Fruit fly (Drosophila melanogaster) whole organism, prepupa: ENCODE data around the gene CG5235.

Experiments used
- CG10669 ChIP-seq: fragments of 200-800 bp; sonication (Bioruptor generic); optimal IDR thresholded peaks from 3 replicates; lab custom pipeline; 2018; ENCODE audit warnings: missing biosample characterization, mild to moderate bottlenecking, missing genetic modification characterization, moderate library complexity
- CG11294 ChIP-seq: fragments of 200-800 bp; sonication (Bioruptor generic); IDR thresholded peaks from 2 replicates; pipeline ENCODE4 v1.3.6; 2022; ENCODE audit warnings: missing biosample characterization, missing genetic modification characterization
- CG11762 ChIP-seq: fragments of 200-800 bp; sonication (Bioruptor generic); optimal IDR thresholded peaks from 3 replicates; lab custom pipeline; 2016; ENCODE audit warnings: missing biosample characterization, missing genetic modification characterization; ENCODE audit not compliant: insufficient read depth
- CG11902 ChIP-seq: fragments of 200-800 bp; sonication (Bioruptor generic); optimal IDR thresholded peaks from 3 replicates; lab custom pipeline; 2016; ENCODE audit warnings: missing biosample characterization, missing genetic modification characterization
- CG15336 ChIP-seq: fragments of 200-800 bp; sonication (Bioruptor generic); IDR thresholded peaks from 2 replicates; pipeline ENCODE4 v1.3.6; 2022; ENCODE audit warnings: missing biosample characterization, missing genetic modification characterization
- CG1621 ChIP-seq: fragments of 200-800 bp; sonication (Bioruptor generic); optimal IDR thresholded peaks from 3 replicates; lab custom pipeline; 2018; ENCODE audit warnings: missing biosample characterization, mild to moderate bottlenecking, missing genetic modification characterization
- CG16779 ChIP-seq: fragments of 200-800 bp; sonication (Bioruptor generic); optimal IDR thresholded peaks from 3 replicates; lab custom pipeline; 2017; ENCODE audit warnings: missing biosample characterization, mild to moderate bottlenecking, missing genetic modification characterization
- CG3032 ChIP-seq: fragments of 200-800 bp; optimal IDR thresholded peaks from 2 replicates; lab custom pipeline; 2019; ENCODE audit warnings: missing biosample characterization, mild to moderate bottlenecking, missing genetic modification characterization, moderate library complexity
- CG31627 ChIP-seq: fragments of 200-800 bp; sonication (Bioruptor generic); optimal IDR thresholded peaks from 3 replicates; lab custom pipeline; 2016; ENCODE audit warnings: missing biosample characterization, missing genetic modification characterization
- CG32006 ChIP-seq: fragments of 200-800 bp; sonication (Bioruptor generic); optimal IDR thresholded peaks from 3 replicates; lab custom pipeline; 2017; ENCODE audit warnings: missing biosample characterization, mild to moderate bottlenecking, missing genetic modification characterization
- CG34406 ChIP-seq: fragments of 200-800 bp; sonication (Bioruptor generic); optimal IDR thresholded peaks from 3 replicates; lab custom pipeline; 2016; ENCODE audit warnings: missing biosample characterization, missing genetic modification characterization
- CG3919 ChIP-seq: fragments of 200-800 bp; sonication (Bioruptor generic); optimal IDR thresholded peaks from 3 replicates; lab custom pipeline; 2016; ENCODE audit warnings: missing biosample characterization, missing genetic modification characterization
- CG6163 ChIP-seq: fragments of 200-800 bp; sonication (Bioruptor generic); IDR thresholded peaks from 3 replicates; pipeline ENCODE4 v1.3.6; 2022; ENCODE audit warnings: missing biosample characterization, missing genetic modification characterization
- CG6276 ChIP-seq: fragments of 200-800 bp; sonication (Bioruptor generic); optimal IDR thresholded peaks from 2 replicates; lab custom pipeline; 2017; ENCODE audit warnings: missing biosample characterization, mild to moderate bottlenecking, missing genetic modification characterization
- CG6792 ChIP-seq: fragments of 200-800 bp; sonication (Bioruptor generic); optimal IDR thresholded peaks from 3 replicates; lab custom pipeline; 2016; ENCODE audit warnings: missing biosample characterization, missing genetic modification characterization
- CG6808 ChIP-seq: fragments of 200-800 bp; sonication (Bioruptor generic); optimal IDR thresholded peaks from 3 replicates; lab custom pipeline; 2017; ENCODE audit warnings: missing biosample characterization, missing genetic modification characterization, mild to moderate bottlenecking, moderate library complexity, missing genetic modification reagents
- CG6854 ChIP-seq: fragments of 200-800 bp; sonication (Bioruptor generic); optimal IDR thresholded peaks from 2 replicates; lab custom pipeline; 2017; ENCODE audit warnings: missing biosample characterization, mild to moderate bottlenecking, missing genetic modification characterization
- CG7368 ChIP-seq: fragments of 200-800 bp; sonication (Bioruptor generic); optimal IDR thresholded peaks from 3 replicates; lab custom pipeline; 2016; ENCODE audit warnings: missing biosample characterization, missing genetic modification characterization
- CG8319 ChIP-seq: fragments of 200-800 bp; sonication (Bioruptor generic); optimal IDR thresholded peaks from 3 replicates; lab custom pipeline; 2016; ENCODE audit warnings: missing biosample characterization, missing genetic modification characterization
- CG9139 ChIP-seq: fragments of 200-800 bp; sonication (Bioruptor generic); optimal IDR thresholded peaks from 3 replicates; lab custom pipeline; 2017; ENCODE audit warnings: missing biosample characterization, mild to moderate bottlenecking, missing genetic modification characterization
- Eip75B ChIP-seq: fragments of 200-800 bp; sonication (Bioruptor generic); optimal IDR thresholded peaks from 3 replicates; lab custom pipeline; 2016; ENCODE audit warnings: missing biosample characterization, missing genetic modification characterization
- Eip78C ChIP-seq: fragments of 200-800 bp; sonication (Bioruptor generic); peaks from one replicate; lab custom pipeline; 2016; ENCODE audit warnings: missing biosample characterization, missing genetic modification characterization
- Eip93F ChIP-seq: fragments of 200-800 bp; sonication (Bioruptor generic); optimal IDR thresholded peaks from 2 replicates; lab custom pipeline; 2016; ENCODE audit warnings: missing biosample characterization, mild to moderate bottlenecking, missing genetic modification characterization
- Ets21C ChIP-seq: fragments of 200-800 bp; sonication (Bioruptor generic); optimal IDR thresholded peaks from 3 replicates; lab custom pipeline; 2016; ENCODE audit warnings: missing biosample characterization, missing genetic modification characterization
- Ets96B ChIP-seq: fragments of 200-800 bp; optimal IDR thresholded peaks from 2 replicates; lab custom pipeline; 2019; ENCODE audit warnings: missing biosample characterization, mild to moderate bottlenecking, missing genetic modification characterization, moderate library complexity
- Gug ChIP-seq: fragments of 200-800 bp; sonication (Bioruptor generic); IDR thresholded peaks from 2 replicates; pipeline ENCODE4 v1.3.6; 2022; ENCODE audit warnings: missing biosample characterization, missing genetic modification characterization
- Hr38 ChIP-seq: sonication (Bioruptor generic); optimal IDR thresholded peaks from 2 replicates; lab custom pipeline; 2016; ENCODE audit warnings: missing biosample characterization, missing genetic modification characterization
- Hr39 ChIP-seq: fragments of 200-800 bp; sonication (Bioruptor generic); optimal IDR thresholded peaks from 2 replicates; lab custom pipeline; 2016; ENCODE audit warnings: missing biosample characterization, missing genetic modification characterization
- Hr4 ChIP-seq: fragments of 200-800 bp; sonication (Bioruptor generic); optimal IDR thresholded peaks from 3 replicates; lab custom pipeline; 2016; ENCODE audit warnings: missing biosample characterization, missing genetic modification characterization
- Lpt ChIP-seq: fragments of 200-800 bp; sonication (Bioruptor generic); optimal IDR thresholded peaks from 3 replicates; lab custom pipeline; 2016; ENCODE audit warnings: missing biosample characterization, missing genetic modification characterization
- Met ChIP-seq: fragments of 200-800 bp; sonication (Bioruptor generic); optimal IDR thresholded peaks from 3 replicates; lab custom pipeline; 2016; ENCODE audit warnings: missing biosample characterization, missing genetic modification characterization
- OdsH ChIP-seq: fragments of 200-800 bp; sonication (Bioruptor generic); optimal IDR thresholded peaks from 3 replicates; lab custom pipeline; 2016; ENCODE audit warnings: missing biosample characterization, missing genetic modification characterization
- Smox ChIP-seq: fragments of 200-800 bp; sonication (Bioruptor generic); optimal IDR thresholded peaks from 3 replicates; lab custom pipeline; 2016; ENCODE audit warnings: missing biosample characterization, missing genetic modification characterization
- Sox14 ChIP-seq: fragments of 200-800 bp; sonication (Bioruptor generic); optimal IDR thresholded peaks from 3 replicates; lab custom pipeline; 2016; ENCODE audit warnings: missing biosample characterization, missing genetic modification characterization
- Sox15 ChIP-seq: fragments of 200-800 bp; sonication (Bioruptor generic); optimal IDR thresholded peaks from 3 replicates; lab custom pipeline; 2016; ENCODE audit warnings: missing biosample characterization, missing genetic modification characterization
- achi ChIP-seq: fragments of 200-800 bp; sonication (Bioruptor generic); optimal IDR thresholded peaks from 3 replicates; lab custom pipeline; 2016; ENCODE audit warnings: missing biosample characterization, missing genetic modification characterization
- acj6 ChIP-seq: fragments of 200-800 bp; sonication (Bioruptor generic); optimal IDR thresholded peaks from 3 replicates; lab custom pipeline; 2016; ENCODE audit warnings: missing biosample characterization, missing genetic modification characterization
- cyc ChIP-seq: fragments of 200-800 bp; sonication (Bioruptor generic); optimal IDR thresholded peaks from 3 replicates; lab custom pipeline; 2016; ENCODE audit warnings: missing biosample characterization, missing genetic modification characterization
- dsx ChIP-seq: fragments of 200-800 bp; optimal IDR thresholded peaks from 3 replicates; lab custom pipeline; 2019; ENCODE audit warnings: missing biosample characterization, mild to moderate bottlenecking, missing genetic modification characterization, moderate library complexity; ENCODE audit not compliant: poor library complexity, severe bottlenecking
- esn ChIP-seq: fragments of 200-800 bp; sonication (Bioruptor generic); optimal IDR thresholded peaks from 2 replicates; lab custom pipeline; 2016; ENCODE audit warnings: missing biosample characterization, mild to moderate bottlenecking, missing genetic modification characterization, moderate library complexity
- fd59A ChIP-seq: fragments of 200-800 bp; sonication (Bioruptor generic); optimal IDR thresholded peaks from 2 replicates; lab custom pipeline; 2017; ENCODE audit warnings: missing biosample characterization, mild to moderate bottlenecking, missing genetic modification characterization, missing genetic modification reagents
- fd85E ChIP-seq: fragments of 200-800 bp; sonication (Bioruptor generic); optimal IDR thresholded peaks from 3 replicates; lab custom pipeline; 2016; ENCODE audit warnings: missing biosample characterization, missing genetic modification characterization
- fkh ChIP-seq: fragments of 200-800 bp; sonication (Bioruptor generic); optimal IDR thresholded peaks from 3 replicates; lab custom pipeline; 2017; ENCODE audit warnings: missing biosample characterization, mild to moderate bottlenecking, missing genetic modification characterization, moderate library complexity
- lz ChIP-seq: fragments of 200-800 bp; sonication (Bioruptor generic); optimal IDR thresholded peaks from 3 replicates; lab custom pipeline; 2016; ENCODE audit warnings: missing biosample characterization, missing genetic modification characterization
- net ChIP-seq: fragments of 200-800 bp; sonication (Bioruptor generic); optimal IDR thresholded peaks from 3 replicates; lab custom pipeline; 2016; ENCODE audit warnings: missing biosample characterization, missing genetic modification characterization
- pdm3 ChIP-seq: fragments of 200-800 bp; sonication (Bioruptor generic); optimal IDR thresholded peaks from 3 replicates; lab custom pipeline; 2016; ENCODE audit warnings: missing biosample characterization, missing genetic modification characterization
- salr ChIP-seq, 2 experiments: fragments of 200-800 bp; sonication (Bioruptor generic); optimal IDR thresholded peaks; 3 replicates each; lab custom pipeline; 2016 to 2018; ENCODE audit warnings: missing biosample characterization in 2 of 2, missing genetic modification characterization in 2 of 2, mild to moderate bottlenecking in 1 of 2
- spab ChIP-seq: fragments of 200-800 bp; sonication (Bioruptor generic); optimal IDR thresholded peaks from 2 replicates; lab custom pipeline; 2017; ENCODE audit warnings: missing biosample characterization, mild to moderate bottlenecking, missing genetic modification characterization, missing genetic modification reagents
- ss ChIP-seq, 2 experiments: fragments of 200-800 bp; sonication (Bioruptor generic); optimal IDR thresholded peaks; 2 replicates in 1 of 2; 3 replicates in 1 of 2; lab custom pipeline; 2017 to 2018; ENCODE audit warnings: mild to moderate bottlenecking in 2 of 2, missing biosample characterization in 2 of 2, missing genetic modification characterization in 2 of 2, moderate library complexity in 1 of 2
- svp ChIP-seq: fragments of 200-800 bp; sonication (Bioruptor generic); peaks from one replicate; lab custom pipeline; 2016; ENCODE audit warnings: missing biosample characterization, missing genetic modification characterization
- topi ChIP-seq: fragments of 200-800 bp; sonication (Bioruptor generic); optimal IDR thresholded peaks from 3 replicates; lab custom pipeline; 2016; ENCODE audit warnings: missing biosample characterization, missing genetic modification characterization

The CG5235 gene

DNA sequence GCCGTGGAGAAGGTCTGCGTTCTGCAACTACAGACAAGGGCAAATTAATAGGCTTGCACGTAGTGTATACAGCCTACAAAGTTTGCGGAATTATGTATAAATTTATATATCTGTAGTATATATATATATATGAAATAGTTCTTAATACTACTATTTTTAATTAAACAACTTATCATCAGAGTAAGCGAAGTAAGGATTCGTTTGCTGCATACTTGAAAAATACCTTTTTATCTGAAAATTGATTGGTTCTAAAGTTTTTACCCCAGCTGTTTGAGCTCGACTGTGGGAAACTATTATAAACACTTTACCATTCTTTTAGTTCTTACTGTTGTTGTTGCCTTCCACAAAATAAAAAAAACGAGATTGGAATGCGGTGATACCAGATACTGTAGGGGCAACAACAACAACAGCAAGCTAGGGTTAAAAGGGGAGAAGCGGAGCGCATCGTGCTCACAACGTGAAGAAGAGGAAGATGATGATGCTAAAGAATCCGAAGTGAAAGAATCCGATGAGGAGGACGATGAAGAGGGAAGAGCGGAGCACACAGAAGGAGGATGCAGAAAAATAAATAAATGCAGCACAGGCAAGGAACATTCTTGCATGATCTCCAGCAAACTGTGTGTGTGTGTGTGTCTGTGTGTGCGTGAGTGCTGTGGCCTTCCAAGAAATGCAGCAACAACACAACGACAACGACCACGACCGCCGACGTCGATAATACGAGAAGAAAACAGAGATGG is 47.0 kb downstream of the CG5235 start:
- TF ChIP-seq CG6854 (GFP tag; lab: Kevin White, UChicago) (peak; percentile 74), CG6808 (GFP tag; lab: Kevin White, UChicago) (peak; percentile 83), CG7368 (no peak), ss (GFP tag; optimal IDR thresholded peaks at IDR 0.05; lab: Kevin White, UChicago) (peak; percentile 80 to 81), lz (peak; percentile 46), OdsH (GFP tag; lab: Kevin White, UChicago) (peak; percentile 81), achi (peak; percentile 84), CG1621 (tag; lab: Kevin White, UChicago) (peak; percentile 73), CG16779 (tag; lab: Kevin White, UChicago) (peak; percentile 76), Sox14 (GFP tag; lab: Kevin White, UChicago) (peak; percentile 28), CG3919 (GFP tag; lab: Kevin White, UChicago) (peak; percentile 24), fd59A (GFP tag; lab: Kevin White, UChicago) (peak; percentile 60), Ets21C (GFP tag; lab: Kevin White, UChicago) (peak; percentile 19), Eip75B (GFP tag; lab: Kevin White, UChicago) (peak; percentile 57), topi (peak; percentile 43), CG6276 (GFP tag; lab: Kevin White, UChicago) (peak; percentile 72), Sox15 (GFP tag; lab: Kevin White, UChicago) (peak; percentile 50), CG6792 (GFP tag; lab: Kevin White, UChicago) (peak; percentile 59), esn (GFP tag; lab: Kevin White, UChicago) (peak; percentile 76), Hr38 (GFP tag; lab: Kevin White, UChicago) (no peak), Hr39 (GFP tag; lab: Kevin White, UChicago) (peak; percentile 10), spab (peak; percentile 77), Ets96B (peak; percentile 92), Gug (GFP tag; lab: Robert Waterston, UW) (peak; percentile 67), Hr4 (peak; percentile 33), Eip78C (peak; percentile 86), CG10669 (GFP tag; lab: Kevin White, UChicago) (peak; percentile 86), svp (peak; percentile 82), dsx (GFP tag; lab: Kevin White, UChicago) (peak; percentile 89), fd85E (GFP tag; lab: Kevin White, UChicago) (no peak), CG3032 (tag; lab: Kevin White, UChicago) (peak; percentile 92), CG11762 (GFP tag; lab: Kevin White, UChicago) (peak; percentile 60), net (GFP tag; lab: Kevin White, UChicago) (peak; percentile 73), CG9139 (peak; percentile 73), Eip93F (GFP tag; lab: Kevin White, UChicago) (peak; percentile 28), salr (GFP tag; optimal IDR thresholded peaks at IDR 0.05; lab: Kevin White, UChicago) (peak; percentile 50 to 64), CG15336 (GFP tag; lab: Robert Waterston, UW) (peak; percentile 84), Lpt (GFP tag; lab: Kevin White, UChicago) (peak; percentile 72), CG8319 (GFP tag; lab: Kevin White, UChicago) (peak; percentile 41), CG11294 (GFP tag; lab: Robert Waterston, UW) (no peak; the same call in 1 of the 2 replicates), acj6 (GFP tag; lab: Kevin White, UChicago) (peak; percentile 82), CG31627 (GFP tag; lab: Kevin White, UChicago) (peak; percentile 30), Smox (peak; percentile 36), CG34406 (peak; percentile 81), CG6163 (GFP tag; lab: Robert Waterston, UW) (peak; percentile 65), cyc (GFP tag; lab: Kevin White, UChicago) (peak; percentile 17), fkh (GFP tag; lab: Kevin White, UChicago) (no peak), CG32006 (GFP tag; lab: Kevin White, UChicago) (peak; percentile 84), Met (peak; percentile 63), CG11902 (GFP tag; lab: Kevin White, UChicago) (peak; percentile 36), pdm3 (peak; percentile 58)
